Worm (Caenorhabditis elegans) whole organism, midembryonic: ENCODE data around the gene gcy-6.
A peak's percentile ranks its signal among the peaks of the same experiment; 100 is the strongest.

Experiments
- T22C8.4 ChIP-seq: fragments of 200-800 bp; sonication (Bioruptor generic); IDR thresholded peaks from 2 replicates; pipeline ENCODE4 v1.3.6; 2022; ENCODE audit warnings: missing genetic modification characterization, missing compliant biosample characterization
- cog-1 ChIP-seq: sonication (generic microtip); optimal IDR thresholded peaks from 2 replicates; lab custom pipeline; 2016; ENCODE audit warnings: missing genetic modification characterization, missing compliant biosample characterization
- flt-1 ChIP-seq: fragments of 200-800 bp; sonication (Bioruptor generic); IDR thresholded peaks from 2 replicates; pipeline ENCODE4 v1.3.6; 2022; ENCODE audit warnings: missing genetic modification characterization, missing compliant biosample characterization
- klf-2 ChIP-seq: fragments of 200-800 bp; sonication (Bioruptor generic); conservative IDR thresholded peaks from 2 replicates; pipeline ENCODE4 v1.3.6; 2022; ENCODE audit warnings: missing genetic modification reagents, missing genetic modification characterization, missing compliant biosample characterization
- med-1 ChIP-seq: sonication (generic microtip); optimal IDR thresholded peaks from 2 replicates; lab custom pipeline; 2017; ENCODE audit warnings: missing genetic modification characterization, mild to moderate bottlenecking, missing compliant biosample characterization, antibody characterized with exemption, missing genetic modification reagents; ENCODE audit not compliant: insufficient read depth
- ref-1 ChIP-seq: fragments of 200-800 bp; sonication (Bioruptor generic); conservative IDR thresholded peaks from 2 replicates; pipeline ENCODE4 v1.3.6; 2022; ENCODE audit warnings: missing genetic modification reagents, missing genetic modification characterization, missing compliant biosample characterization
- tab-1 ChIP-seq: fragments of 200-800 bp; sonication (Bioruptor generic); IDR thresholded peaks from 2 replicates; pipeline ENCODE4 v1.3.6; 2022; ENCODE audit warnings: missing genetic modification characterization, missing compliant biosample characterization
- ztf-23 ChIP-seq: fragments of 200-800 bp; sonication (Bioruptor generic); IDR thresholded peaks from 2 replicates; pipeline ENCODE4 v1.3.6; 2022; ENCODE audit warnings: missing genetic modification reagents, missing genetic modification characterization, missing compliant biosample characterization
- ztf-29 ChIP-seq: fragments of 200-800 bp; sonication (Bioruptor generic); IDR thresholded peaks from 2 replicates; pipeline ENCODE4 v1.3.6; 2022; ENCODE audit warnings: missing genetic modification reagents, missing genetic modification characterization, missing compliant biosample characterization

Gene gcy-6

ce11 chrV:10313953-10314352 lies at the start of gene gcy-6:
Gene gcy-6, minus strand, starts transcription at chrV:10314053.
- TF ChIP-seq klf-2 (GFP tag; lab: Robert Waterston, UW) = no peak

ce11 chrV:10361830-10362397 lies 48.1 kb upstream of the gcy-6 start, which contains the start of gene cash-1:
Gene cash-1, plus strand, starts transcription at chrV:10362261.
- TF ChIP-seq cog-1 (tag; lab: Kevin White, UChicago) (no peak), ztf-23 (GFP tag; lab: Robert Waterston, UW) (0 out of 2 replicates have a peak, but pooled peaks have one; percentile 18)

ce11 chrV:10360186-10360585 lies 46.3 kb upstream of the gcy-6 start:
- no peak for TF ChIP-seq ztf-23 (GFP tag; lab: Robert Waterston, UW)
- TF ChIP-seq cog-1 (tag; lab: Kevin White, UChicago) = no peak
- no peak for TF ChIP-seq flt-1 (GFP tag; lab: Robert Waterston, UW)
- no peak for TF ChIP-seq med-1
- TF ChIP-seq ref-1 (GFP tag; lab: Robert Waterston, UW) = no peak
- TF ChIP-seq T22C8.4 = no peak
- no peak for TF ChIP-seq ztf-29 (GFP tag; lab: Robert Waterston, UW)
- TF ChIP-seq tab-1 (GFP tag; lab: Robert Waterston, UW) = no peak
- no peak for TF ChIP-seq klf-2 (GFP tag; lab: Robert Waterston, UW)

ce11 chrV:10358238-10358637 lies 44.4 kb upstream of the gcy-6 start, which contains the start of gene ttll-15:
Gene ttll-15, plus strand, starts transcription at chrV:10358538.
- TF ChIP-seq flt-1 (GFP tag; lab: Robert Waterston, UW) (no peak), ztf-29 (GFP tag; lab: Robert Waterston, UW) (no peak), cog-1 (tag; lab: Kevin White, UChicago) (no peak), ztf-23 (GFP tag; lab: Robert Waterston, UW) (no peak), tab-1 (GFP tag; lab: Robert Waterston, UW) (no peak), med-1 (no peak), T22C8.4 (no peak), klf-2 (GFP tag; lab: Robert Waterston, UW) (no peak), ref-1 (GFP tag; lab: Robert Waterston, UW) (no peak)

- TF ChIP-seq T22C8.4 (no peak), ztf-23 (GFP tag; lab: Robert Waterston, UW) (no peak), ref-1 (GFP tag; lab: Robert Waterston, UW) (no peak), klf-2 (GFP tag; lab: Robert Waterston, UW) (no peak), cog-1 (tag; lab: Kevin White, UChicago) (no peak)
These were observed 43.7 kb upstream of the gcy-6 start, which contains the start of gene ceeh-2 for ce11 chrV:10357467-10357953. Gene ceeh-2, minus strand, starts transcription at chrV:10357903.

- TF ChIP-seq cog-1 (tag; lab: Kevin White, UChicago) (peak; percentile 46), ztf-23 (GFP tag; lab: Robert Waterston, UW) (peak; percentile 75), flt-1 (GFP tag; lab: Robert Waterston, UW) (peak; percentile 79), klf-2 (GFP tag; lab: Robert Waterston, UW) (0 out of 2 replicates have a peak, but pooled peaks have one; percentile 31), tab-1 (GFP tag; lab: Robert Waterston, UW) (no peak), ref-1 (GFP tag; lab: Robert Waterston, UW) (no peak), ztf-29 (GFP tag; lab: Robert Waterston, UW) (peak; percentile 70; the same call in 1 of the 2 replicates), med-1 (no peak), T22C8.4 (no peak; the same call in 1 of the 2 replicates)
These were observed 42.0 kb upstream of the gcy-6 start, which contains the start of gene sluh-7 for ce11 chrV:10355773-10356335. Gene sluh-7, minus strand, starts transcription at chrV:10355823.

ce11 chrV:10352928-10353427 lies 39.1 kb upstream of the gcy-6 start, which contains the start of gene nol-56:
Gene nol-56, minus strand, starts transcription at chrV:10352978.
- TF ChIP-seq cog-1 (tag; lab: Kevin White, UChicago) = no peak
- TF ChIP-seq flt-1 (GFP tag; lab: Robert Waterston, UW) = no peak
- no peak for TF ChIP-seq ztf-29 (GFP tag; lab: Robert Waterston, UW)
- no peak for TF ChIP-seq tab-1 (GFP tag; lab: Robert Waterston, UW)
- TF ChIP-seq ref-1 (GFP tag; lab: Robert Waterston, UW) = no peak
- TF ChIP-seq klf-2 (GFP tag; lab: Robert Waterston, UW) = no peak

- no peak for TF ChIP-seq cog-1 (tag; lab: Kevin White, UChicago)
- no peak for TF ChIP-seq ztf-23 (GFP tag; lab: Robert Waterston, UW)
- TF ChIP-seq tab-1 (GFP tag; lab: Robert Waterston, UW) = no peak
- TF ChIP-seq ref-1 (GFP tag; lab: Robert Waterston, UW) = no peak
- TF ChIP-seq flt-1 (GFP tag; lab: Robert Waterston, UW) = no peak
- no peak for TF ChIP-seq klf-2 (GFP tag; lab: Robert Waterston, UW)
- no peak for TF ChIP-seq ztf-29 (GFP tag; lab: Robert Waterston, UW)
- no peak for TF ChIP-seq T22C8.4
- TF ChIP-seq med-1 = no peak
These were observed 36.2 kb upstream of the gcy-6 start, which contains the start of gene K07C5.9 for ce11 chrV:10350054-10350453. Gene K07C5.9, minus strand, starts transcription at chrV:10350154.

ce11 chrV:10342904-10343303 lies 29.1 kb upstream of the gcy-6 start, which contains the start of gene K07C5.3:
Gene K07C5.3, plus strand, starts transcription at chrV:10343032.
- no peak for TF ChIP-seq flt-1 (GFP tag; lab: Robert Waterston, UW)

- TF ChIP-seq ztf-29 (GFP tag; lab: Robert Waterston, UW) (peak; percentile 44; the same call in 1 of the 2 replicates), ztf-23 (GFP tag; lab: Robert Waterston, UW) (peak; percentile 79; the same call in 1 of the 2 replicates), flt-1 (GFP tag; lab: Robert Waterston, UW) (peak; percentile 77)
These were observed 28.1 kb upstream of the gcy-6 start, which contains the start of gene K07C5.13 for ce11 chrV:10341905-10342328. Gene K07C5.13, plus strand, starts transcription at chrV:10342055.
